Worm (Caenorhabditis elegans) whole organism, mixed stage, embryonic: ENCODE data around the gene C13A2.10.
"Not testable (repeated sequence)": the region's sequence is repeated elsewhere in the genome, so short reads cannot be mapped to it uniquely, and the experiment has no call there.

Experiments
- M03D4.4 ChIP-seq: sonication (generic microtip); optimal IDR thresholded peaks from 2 replicates; lab custom pipeline; 2017; ENCODE audit warnings: mild to moderate bottlenecking, missing genetic modification characterization, missing compliant biosample characterization
- bed-3 ChIP-seq: fragments of 200-800 bp; sonication (Bioruptor generic); optimal IDR thresholded peaks from 3 replicates; lab custom pipeline; 2018; ENCODE audit warnings: mild to moderate bottlenecking, missing genetic modification characterization, moderate library complexity, missing compliant biosample characterization
- blmp-1 ChIP-seq: fragments of 150-350 bp; optimal IDR thresholded peaks from 2 replicates; lab custom pipeline; 2014; ENCODE audit warnings: missing biosample characterization, missing genetic modification characterization
- ceh-39 ChIP-seq: fragments of 150-350 bp; optimal IDR thresholded peaks from 2 replicates; lab custom pipeline; 2014; ENCODE audit warnings: missing biosample characterization, missing genetic modification characterization
- ceh-43 ChIP-seq: fragments of 200-800 bp; sonication (Bioruptor generic); optimal IDR thresholded peaks from 2 replicates; lab custom pipeline; 2018; ENCODE audit warnings: mild to moderate bottlenecking, missing genetic modification characterization, moderate library complexity, missing compliant biosample characterization
- ces-1 ChIP-seq: fragments of 150-350 bp; optimal IDR thresholded peaks from 2 replicates; lab custom pipeline; 2014; ENCODE audit warnings: missing biosample characterization, missing genetic modification reagents, missing genetic modification characterization
- cnd-1 ChIP-seq: fragments of 200-800 bp; sonication (Bioruptor generic); optimal IDR thresholded peaks from 2 replicates; lab custom pipeline; 2018; ENCODE audit warnings: mild to moderate bottlenecking, missing genetic modification characterization, missing compliant biosample characterization
- drap-1 ChIP-seq: fragments of 200-800 bp; sonication (Bioruptor generic); optimal IDR thresholded peaks from 3 replicates; lab custom pipeline; 2018; ENCODE audit warnings: mild to moderate bottlenecking, missing genetic modification characterization, missing compliant biosample characterization
- elt-1 ChIP-seq: sonication (generic microtip); optimal IDR thresholded peaks from 2 replicates; lab custom pipeline; 2017; ENCODE audit warnings: missing genetic modification characterization, mild to moderate bottlenecking, missing compliant biosample characterization, antibody characterized with exemption, moderate library complexity, borderline replicate concordance; ENCODE audit not compliant: insufficient read depth
- flh-1 ChIP-seq: fragments of 200-800 bp; sonication (Bioruptor generic); optimal IDR thresholded peaks from 2 replicates; lab custom pipeline; 2018; ENCODE audit warnings: mild to moderate bottlenecking, missing genetic modification characterization, moderate library complexity, missing compliant biosample characterization
- ham-2 ChIP-seq: fragments of 200-800 bp; sonication (Bioruptor generic); optimal IDR thresholded peaks from 2 replicates; lab custom pipeline; 2018; ENCODE audit warnings: mild to moderate bottlenecking, missing genetic modification characterization, missing compliant biosample characterization
- hlh-1 ChIP-seq: fragments of 150-350 bp; optimal IDR thresholded peaks from 2 replicates; lab custom pipeline; 2014; ENCODE audit warnings: missing biosample characterization, missing genetic modification reagents, missing genetic modification characterization
- lin-13 ChIP-seq: fragments of 150-350 bp; optimal IDR thresholded peaks from 2 replicates; lab custom pipeline; 2014; ENCODE audit warnings: missing biosample characterization, missing genetic modification characterization
- lin-32 ChIP-seq: fragments of 200-800 bp; sonication (Bioruptor generic); optimal IDR thresholded peaks from 2 replicates; lab custom pipeline; 2018; ENCODE audit warnings: mild to moderate bottlenecking, missing genetic modification characterization, missing compliant biosample characterization
- lsy-2 ChIP-seq: fragments of 150-350 bp; optimal IDR thresholded peaks from 2 replicates; lab custom pipeline; 2014; ENCODE audit warnings: missing biosample characterization, missing genetic modification characterization
- mab-5 ChIP-seq: fragments of 150-350 bp; optimal IDR thresholded peaks from 2 replicates; lab custom pipeline; 2014; ENCODE audit warnings: missing biosample characterization, missing genetic modification characterization
- nhr-12 ChIP-seq: fragments of 150-350 bp; optimal IDR thresholded peaks from 2 replicates; lab custom pipeline; 2014; ENCODE audit warnings: missing biosample characterization, missing genetic modification characterization
- nhr-2 ChIP-seq: fragments of 150-350 bp; optimal IDR thresholded peaks from 2 replicates; lab custom pipeline; 2014; ENCODE audit warnings: missing biosample characterization, missing genetic modification characterization
- nhr-237 ChIP-seq: fragments of 150-350 bp; optimal IDR thresholded peaks from 2 replicates; lab custom pipeline; 2014; ENCODE audit warnings: missing biosample characterization, missing genetic modification characterization
- nhr-76 ChIP-seq: sonication (generic microtip); optimal IDR thresholded peaks from 2 replicates; lab custom pipeline; 2017; ENCODE audit warnings: missing biosample characterization, missing genetic modification characterization
- pha-4 ChIP-seq: fragments of 150-350 bp; optimal IDR thresholded peaks from 2 replicates; lab custom pipeline; 2018; ENCODE audit warnings: missing biosample characterization, missing genetic modification reagents, missing genetic modification characterization
- sem-2 ChIP-seq: fragments of 200-800 bp; sonication (Bioruptor generic); optimal IDR thresholded peaks from 2 replicates; lab custom pipeline; 2018; ENCODE audit warnings: mild to moderate bottlenecking, missing genetic modification characterization, missing compliant biosample characterization
- snpc-4 ChIP-seq: fragments of 150-350 bp; optimal IDR thresholded peaks from 2 replicates; lab custom pipeline; 2014; ENCODE audit warnings: missing biosample characterization, missing genetic modification characterization
- sptf-1 ChIP-seq: sonication (generic microtip); optimal IDR thresholded peaks from 2 replicates; lab custom pipeline; 2017; ENCODE audit warnings: mild to moderate bottlenecking, missing genetic modification characterization, moderate library complexity, missing compliant biosample characterization
- tbx-8 ChIP-seq: fragments of 200-800 bp; sonication (Bioruptor generic); optimal IDR thresholded peaks from 2 replicates; lab custom pipeline; 2018; ENCODE audit warnings: mild to moderate bottlenecking, missing genetic modification characterization, moderate library complexity, missing compliant biosample characterization
- unc-120 ChIP-seq: sonication (generic microtip); optimal IDR thresholded peaks from 2 replicates; lab custom pipeline; 2017; ENCODE audit warnings: missing genetic modification characterization, missing compliant biosample characterization; ENCODE audit not compliant: poor library complexity, severe bottlenecking
- ztf-11 ChIP-seq: fragments of 150-350 bp; optimal IDR thresholded peaks from 2 replicates; lab custom pipeline; 2014; ENCODE audit warnings: missing biosample characterization, missing genetic modification characterization

The C13A2.10 gene

ce11 chrV:7274992-7275391 is at the start of gene C13A2.10:
Gene C13A2.10, minus strand, starts transcription at chrV:7275092.
- TF ChIP-seq ceh-43 (GFP tag; lab: Kevin White, UChicago), result no peak
- TF ChIP-seq ceh-39 (tag; lab: Kevin White, UChicago), result no peak
- no peak for TF ChIP-seq blmp-1 (tag; lab: Kevin White, UChicago)
- no peak for TF ChIP-seq tbx-8 (GFP tag; lab: Kevin White, UChicago)
- TF ChIP-seq ham-2 (GFP tag; lab: Kevin White, UChicago), result no peak
- no peak for TF ChIP-seq lin-32 (GFP tag; lab: Kevin White, UChicago)
- no peak for TF ChIP-seq cnd-1 (tag; lab: Kevin White, UChicago)
- no peak for TF ChIP-seq elt-1 (tag; lab: Kevin White, UChicago)
- TF ChIP-seq sptf-1, result no peak
- TF ChIP-seq ztf-11, result no peak
- TF ChIP-seq bed-3 (GFP tag; lab: Kevin White, UChicago), result no peak
- TF ChIP-seq mab-5 (tag; lab: Kevin White, UChicago), result no peak
- no peak for TF ChIP-seq sem-2 (GFP tag; lab: Kevin White, UChicago)
- no peak for TF ChIP-seq M03D4.4
- TF ChIP-seq unc-120 (tag; lab: Kevin White, UChicago), result no peak
- no peak for TF ChIP-seq pha-4
- TF ChIP-seq flh-1, result no peak
- TF ChIP-seq lsy-2 (tag; lab: Kevin White, UChicago), result no peak
- TF ChIP-seq nhr-12, result no peak

- TF ChIP-seq nhr-76 (tag; lab: Kevin White, UChicago) (no peak), sem-2 (GFP tag; lab: Kevin White, UChicago) (no peak), ztf-11 (no peak), snpc-4 (tag; lab: Kevin White, UChicago) (no peak), nhr-237 (tag; lab: Kevin White, UChicago) (no peak), ceh-43 (GFP tag; lab: Kevin White, UChicago) (no peak), ham-2 (GFP tag; lab: Kevin White, UChicago) (no peak), hlh-1 (no peak), mab-5 (tag; lab: Kevin White, UChicago) (no peak), lin-13 (tag; lab: Kevin White, UChicago) (no peak), blmp-1 (tag; lab: Kevin White, UChicago) (no peak), tbx-8 (GFP tag; lab: Kevin White, UChicago) (no peak), ces-1 (GFP tag; lab: Kevin White, UChicago) (no peak), nhr-12 (no peak), nhr-2 (tag; lab: Kevin White, UChicago) (no peak)
These were observed 47.0 kb upstream of the C13A2.10 start, which contains the start of gene F10G2.10 for ce11 chrV:7321915-7322314. Gene F10G2.10, plus strand, starts transcription at chrV:7322215.

ce11 chrV:7320909-7321308 is 46.0 kb upstream of the C13A2.10 start, which contains the start of gene lmd-4:
Gene lmd-4, minus strand, starts transcription at chrV:7321009.
- no peak for TF ChIP-seq ceh-43 (GFP tag; lab: Kevin White, UChicago)
- TF ChIP-seq drap-1 (GFP tag; lab: Kevin White, UChicago), result no peak

ce11 chrV:7313233-7313632 is 38.3 kb upstream of the C13A2.10 start, which contains the start of gene srx-6:
Gene srx-6, minus strand, starts transcription at chrV:7313333.
- no peak for TF ChIP-seq hlh-1
- no peak for TF ChIP-seq drap-1 (GFP tag; lab: Kevin White, UChicago)
- TF ChIP-seq, all 35 proteins: peak for 0

- no peak for TF ChIP-seq ceh-43 (GFP tag; lab: Kevin White, UChicago)
These were observed 32.2 kb upstream of the C13A2.10 start, which contains the start of gene F07G11.1 for ce11 chrV:7307089-7307488. Gene F07G11.1, plus strand, starts transcription at chrV:7307389.

- TF ChIP-seq drap-1 (GFP tag; lab: Kevin White, UChicago); sem-2 (GFP tag; lab: Kevin White, UChicago); M03D4.4: not testable (repeated sequence)
These were observed 29.6 kb upstream of the C13A2.10 start, which contains the start of gene F07G11.2 for ce11 chrV:7304506-7304905. Gene F07G11.2, plus strand, starts transcription at chrV:7304806.

- no peak for TF ChIP-seq hlh-1
- no peak for TF ChIP-seq pha-4
- TF ChIP-seq blmp-1 (tag; lab: Kevin White, UChicago), result no peak
- TF ChIP-seq sptf-1, result no peak
These were observed 23.6 kb upstream of the C13A2.10 start, which contains the start of gene F07G11.3 for ce11 chrV:7298463-7298862. Gene F07G11.3, plus strand, starts transcription at chrV:7298763.
